Worm (Caenorhabditis elegans) whole organism, L2 larva: ENCODE data around the gene R10E11.9.

Source experiments
- C34F6.9 ChIP-seq: fragments of 150-350 bp; optimal IDR thresholded peaks from 2 replicates; lab custom pipeline; 2014; ENCODE audit warnings: missing biosample characterization, missing genetic modification characterization
- F13H6.1 ChIP-seq: sonication (generic microtip); optimal IDR thresholded peaks from 2 replicates; lab custom pipeline; 2016; ENCODE audit warnings: missing genetic modification characterization, missing compliant biosample characterization
- R02D3.7 ChIP-seq: fragments of 150-350 bp; optimal IDR thresholded peaks from 2 replicates; lab custom pipeline; 2014; ENCODE audit warnings: missing biosample characterization, missing genetic modification characterization
- Y55F3AM.14 ChIP-seq: fragments of 200-800 bp; sonication (Bioruptor generic); optimal IDR thresholded peaks from 2 replicates; lab custom pipeline; 2018; ENCODE audit warnings: mild to moderate bottlenecking, missing genetic modification characterization, missing compliant biosample characterization
- ZK546.5 ChIP-seq: sonication (generic microtip); optimal IDR thresholded peaks from 2 replicates; lab custom pipeline; 2017; ENCODE audit warnings: missing biosample characterization, missing genetic modification characterization
- alr-1 ChIP-seq: fragments of 150-350 bp; optimal IDR thresholded peaks from 2 replicates; lab custom pipeline; 2014; ENCODE audit warnings: missing biosample characterization, missing genetic modification characterization
- aly-2 ChIP-seq: fragments of 150-350 bp; optimal IDR thresholded peaks from 2 replicates; lab custom pipeline; 2014; ENCODE audit warnings: missing biosample characterization, missing genetic modification characterization
- ama-1 ChIP-seq: fragments of 150-350 bp; optimal IDR thresholded peaks from 2 replicates; lab custom pipeline; 2018; ENCODE audit warnings: inconsistent platforms
- blmp-1 ChIP-seq: sonication (generic microtip); optimal IDR thresholded peaks from 2 replicates; lab custom pipeline; 2017; ENCODE audit warnings: missing genetic modification characterization, mild to moderate bottlenecking, missing compliant biosample characterization, antibody characterized with exemption, moderate library complexity; ENCODE audit not compliant: insufficient read depth
- ceh-16 ChIP-seq: fragments of 150-350 bp; optimal IDR thresholded peaks from 2 replicates; lab custom pipeline; 2014; ENCODE audit warnings: missing biosample characterization, missing genetic modification characterization
- ceh-82 ChIP-seq: fragments of 150-350 bp; optimal IDR thresholded peaks from 2 replicates; lab custom pipeline; 2014; ENCODE audit warnings: missing biosample characterization, missing genetic modification characterization
- crh-2 ChIP-seq: sonication (generic microtip); optimal IDR thresholded peaks from 2 replicates; lab custom pipeline; 2017; ENCODE audit warnings: missing biosample characterization, missing genetic modification characterization
- dmd-4 ChIP-seq: sonication (generic microtip); optimal IDR thresholded peaks from 2 replicates; lab custom pipeline; 2017; ENCODE audit warnings: missing biosample characterization, missing genetic modification characterization
- egl-27 ChIP-seq: sonication (generic microtip); optimal IDR thresholded peaks from 3 replicates; lab custom pipeline; 2017; ENCODE audit warnings: missing biosample characterization, missing genetic modification reagents, missing genetic modification characterization
- elt-1 ChIP-seq: fragments of 150-350 bp; optimal IDR thresholded peaks from 2 replicates; lab custom pipeline; 2014; ENCODE audit warnings: missing biosample characterization, missing genetic modification characterization
- elt-3 ChIP-seq: sonication (generic microtip); optimal IDR thresholded peaks from 2 replicates; lab custom pipeline; 2017; ENCODE audit warnings: missing biosample characterization, missing genetic modification characterization
- fos-1 ChIP-seq: fragments of 150-350 bp; optimal IDR thresholded peaks from 2 replicates; lab custom pipeline; 2014; ENCODE audit warnings: missing biosample characterization, missing genetic modification characterization
- gmeb-1 ChIP-seq: fragments of 150-350 bp; optimal IDR thresholded peaks from 2 replicates; lab custom pipeline; 2014; ENCODE audit warnings: missing biosample characterization, missing genetic modification characterization
- lin-11 ChIP-seq: fragments of 150-350 bp; sonication (generic microtip); optimal IDR thresholded peaks from 2 replicates; lab custom pipeline; 2014; ENCODE audit warnings: missing biosample characterization, missing genetic modification characterization, inconsistent platforms, mixed read lengths
- lin-13 ChIP-seq: fragments of 150-350 bp; optimal IDR thresholded peaks from 2 replicates; lab custom pipeline; 2014; ENCODE audit warnings: missing biosample characterization, missing genetic modification reagents, missing genetic modification characterization
- lin-39 ChIP-seq: fragments of 150-350 bp; optimal IDR thresholded peaks from 2 replicates; lab custom pipeline; 2014; ENCODE audit warnings: missing biosample characterization, missing genetic modification reagents, missing genetic modification characterization
- lsy-2 ChIP-seq, 2 experiments: fragments of 150-350 bp in 1 of 2; sonication (generic microtip) in 1 of 2; optimal IDR thresholded peaks; 2 replicates each; lab custom pipeline; 2014 to 2017; ENCODE audit warnings: missing biosample characterization in 2 of 2, missing genetic modification characterization in 2 of 2
- mab-5 ChIP-seq: fragments of 150-350 bp; optimal IDR thresholded peaks from 2 replicates; lab custom pipeline; 2014; ENCODE audit warnings: missing biosample characterization, missing genetic modification characterization
- mbf-1 ChIP-seq: sonication (generic microtip); optimal IDR thresholded peaks from 2 replicates; lab custom pipeline; 2017; ENCODE audit warnings: missing biosample characterization, missing genetic modification characterization
- mdl-1 ChIP-seq, 2 experiments: fragments of 150-350 bp in 1 of 2; sonication (generic microtip) in 1 of 2; optimal IDR thresholded peaks; 2 replicates each; lab custom pipeline; 2017; ENCODE audit warnings: missing biosample characterization in 2 of 2, missing genetic modification characterization in 2 of 2
- nhr-10 ChIP-seq: sonication (generic microtip); optimal IDR thresholded peaks from 2 replicates; lab custom pipeline; 2017; ENCODE audit warnings: missing biosample characterization, missing genetic modification characterization
- nhr-11 ChIP-seq: fragments of 150-350 bp; optimal IDR thresholded peaks from 2 replicates; lab custom pipeline; 2014; ENCODE audit warnings: missing biosample characterization, missing genetic modification characterization
- nhr-12 ChIP-seq: fragments of 150-350 bp; optimal IDR thresholded peaks from 2 replicates; lab custom pipeline; 2014; ENCODE audit warnings: missing biosample characterization, missing genetic modification characterization
- nhr-129 ChIP-seq: fragments of 150-350 bp; optimal IDR thresholded peaks from 2 replicates; lab custom pipeline; 2014; ENCODE audit warnings: missing biosample characterization, missing genetic modification characterization
- nhr-21 ChIP-seq: fragments of 150-350 bp; optimal IDR thresholded peaks from 2 replicates; lab custom pipeline; 2014; ENCODE audit warnings: missing biosample characterization, missing genetic modification characterization
- nhr-23 ChIP-seq: fragments of 150-350 bp; optimal IDR thresholded peaks from 2 replicates; lab custom pipeline; 2014; ENCODE audit warnings: missing biosample characterization, missing genetic modification reagents, missing genetic modification characterization
- nhr-237 ChIP-seq: fragments of 150-350 bp; optimal IDR thresholded peaks from 2 replicates; lab custom pipeline; 2014; ENCODE audit warnings: missing biosample characterization, missing genetic modification characterization
- nhr-25 ChIP-seq: fragments of 150-350 bp; sonication (generic microtip); optimal IDR thresholded peaks from 3 replicates; lab custom pipeline; 2014; ENCODE audit warnings: missing biosample characterization, missing genetic modification characterization
- nhr-6 ChIP-seq: fragments of 150-350 bp; optimal IDR thresholded peaks from 2 replicates; lab custom pipeline; 2014; ENCODE audit warnings: missing biosample characterization, missing genetic modification characterization
- nhr-77 ChIP-seq: fragments of 150-350 bp; optimal IDR thresholded peaks from 2 replicates; lab custom pipeline; 2014; ENCODE audit warnings: missing biosample characterization, missing genetic modification characterization
- peb-1 ChIP-seq: fragments of 150-350 bp; optimal IDR thresholded peaks from 2 replicates; lab custom pipeline; 2014; ENCODE audit warnings: missing biosample characterization, missing genetic modification characterization
- sem-4 ChIP-seq: fragments of 150-350 bp; optimal IDR thresholded peaks from 2 replicates; lab custom pipeline; 2014; ENCODE audit warnings: missing biosample characterization, missing genetic modification reagents, missing genetic modification characterization
- skn-1 ChIP-seq: sonication (generic microtip); optimal IDR thresholded peaks from 2 replicates; lab custom pipeline; 2017; ENCODE audit warnings: missing biosample characterization, missing genetic modification characterization
- sma-3 ChIP-seq: sonication (generic microtip); optimal IDR thresholded peaks from 2 replicates; lab custom pipeline; 2016; ENCODE audit warnings: missing genetic modification reagents, missing genetic modification characterization, missing compliant biosample characterization
- sma-9 ChIP-seq, 2 experiments: fragments of 150-350 bp in 1 of 2; sonication (generic microtip) in 1 of 2; optimal IDR thresholded peaks; 2 replicates each; lab custom pipeline; 2014 to 2016; ENCODE audit warnings: missing genetic modification characterization in 2 of 2, mild to moderate bottlenecking in 1 of 2, missing biosample characterization in 1 of 2, missing compliant biosample characterization in 1 of 2, missing genetic modification reagents in 1 of 2, moderate library complexity in 1 of 2
- snpc-4 ChIP-seq: fragments of 150-350 bp; optimal IDR thresholded peaks from 2 replicates; lab custom pipeline; 2014; ENCODE audit warnings: missing biosample characterization, missing genetic modification characterization
- unc-39 ChIP-seq: fragments of 150-350 bp; optimal IDR thresholded peaks from 2 replicates; lab custom pipeline; 2014; ENCODE audit warnings: missing biosample characterization, missing genetic modification characterization
- unc-55 ChIP-seq: fragments of 150-350 bp; sonication (generic microtip); optimal IDR thresholded peaks from 3 replicates; lab custom pipeline; 2014; ENCODE audit warnings: missing biosample characterization, missing genetic modification reagents, missing genetic modification characterization
- unc-62 ChIP-seq: fragments of 150-350 bp; optimal IDR thresholded peaks from 2 replicates; lab custom pipeline; 2014; ENCODE audit warnings: missing biosample characterization, missing genetic modification reagents, missing genetic modification characterization
- zag-1 ChIP-seq: fragments of 150-350 bp; optimal IDR thresholded peaks from 2 replicates; lab custom pipeline; 2014; ENCODE audit warnings: missing biosample characterization, missing genetic modification characterization
- ztf-1 ChIP-seq: fragments of 200-800 bp; sonication (Bioruptor generic); conservative IDR thresholded peaks from 2 replicates; pipeline ENCODE4 v1.3.6; 2022; ENCODE audit warnings: missing genetic modification characterization, missing compliant biosample characterization
- ztf-11 ChIP-seq: sonication (generic microtip); optimal IDR thresholded peaks from 2 replicates; lab custom pipeline; 2017; ENCODE audit warnings: missing biosample characterization, missing genetic modification characterization
- ztf-4 ChIP-seq: fragments of 150-350 bp; optimal IDR thresholded peaks from 2 replicates; lab custom pipeline; 2014; ENCODE audit warnings: missing biosample characterization, missing genetic modification characterization

Gene R10E11.9

DNA sequence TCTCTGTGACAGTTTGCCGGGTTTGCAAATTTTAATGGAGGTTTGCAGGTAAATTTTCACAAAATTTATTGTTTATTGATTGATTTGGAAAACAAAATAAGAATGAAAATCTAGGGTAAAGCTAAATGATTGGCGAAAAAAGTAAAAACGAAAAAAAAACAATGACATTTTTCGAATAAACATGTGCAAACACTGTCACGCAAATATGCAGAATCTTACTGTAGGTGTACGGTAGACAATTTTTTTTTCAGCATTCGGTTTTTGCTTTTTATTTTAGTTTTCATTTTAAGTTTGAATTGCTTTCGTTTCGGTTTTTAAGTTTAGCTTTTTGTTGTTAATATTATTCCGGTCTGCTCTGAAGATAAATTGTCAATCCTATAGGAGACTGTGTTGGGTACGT is 24.5 kb upstream of the R10E11.9 start:
- no peak for TF ChIP-seq ztf-1 (GFP tag; lab: Robert Waterston, UW)
- TF ChIP-seq ceh-82 = no peak
- TF ChIP-seq lin-39 (tag; lab: Kevin White, UChicago) = no peak
- TF ChIP-seq nhr-21 (tag; lab: Kevin White, UChicago) = no peak
- no peak for TF ChIP-seq unc-55 (GFP tag; lab: Kevin White, UChicago)
- TF ChIP-seq ceh-16 (tag; lab: Kevin White, UChicago) = no peak
- TF ChIP-seq unc-39 (tag; lab: Kevin White, UChicago) = no peak
- peak in 1 of 2 experiments; percentile 70 for TF ChIP-seq lsy-2 (tag; optimal IDR thresholded peaks at IDR 0.05; lab: Kevin White, UChicago)

DNA sequence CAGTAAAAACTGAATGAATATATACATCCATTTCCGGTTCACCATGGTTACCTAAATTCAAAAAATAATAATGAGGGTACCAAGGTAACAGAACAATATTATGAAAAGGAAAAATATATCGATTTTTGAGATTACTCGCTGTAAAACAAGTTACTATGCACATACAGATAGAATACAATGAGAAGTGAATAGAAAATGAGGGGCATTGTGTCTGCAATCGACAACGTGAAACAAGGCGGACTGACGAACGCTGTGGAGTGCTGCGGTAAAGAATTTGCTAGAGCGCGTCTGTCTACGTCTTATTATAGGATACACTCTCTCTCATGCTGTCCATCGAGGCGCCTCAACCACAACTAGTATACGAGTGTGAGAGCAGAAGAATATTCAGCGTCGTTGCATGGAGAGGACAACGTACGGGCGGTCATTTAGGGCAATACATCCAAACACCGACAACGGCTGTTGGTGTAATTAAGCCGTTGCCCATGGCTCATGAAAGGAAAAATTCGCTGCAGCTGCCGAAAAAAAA is 23.7 kb upstream of the R10E11.9 start, which contains the start of gene cnx-1:
Gene cnx-1 (minus strand): TSS at position 51 of the 526 bp plus-strand sequence.
- TF ChIP-seq nhr-25 (tag; lab: Kevin White, UChicago) (no peak), ztf-1 (GFP tag; lab: Robert Waterston, UW) (no peak), sem-4 (tag; lab: Kevin White, UChicago) (no peak), sma-9 (GFP tag; optimal IDR thresholded peaks at IDR 0.05; lab: Kevin White, UChicago) (no peak), sma-9 (tag; optimal IDR thresholded peaks at IDR 0.05; lab: Kevin White, UChicago) (no peak), alr-1 (tag; lab: Kevin White, UChicago) (no peak), skn-1 (tag; lab: Kevin White, UChicago) (no peak), aly-2 (no peak), egl-27 (tag; lab: Kevin White, UChicago) (no peak), mbf-1 (tag; lab: Kevin White, UChicago) (no peak), gmeb-1 (no peak), nhr-129 (peak; percentile 52), nhr-21 (tag; lab: Kevin White, UChicago) (no peak), elt-1 (tag; lab: Kevin White, UChicago) (no peak), peb-1 (tag; lab: Kevin White, UChicago) (no peak), zag-1 (tag; lab: Kevin White, UChicago) (no peak), dmd-4 (tag; lab: Kevin White, UChicago) (no peak), unc-55 (GFP tag; lab: Kevin White, UChicago) (peak; percentile 49), mab-5 (tag; lab: Kevin White, UChicago) (no peak), nhr-12 (tag; lab: Kevin White, UChicago) (no peak), ceh-82 (no peak), lin-13 (GFP tag; lab: Kevin White, UChicago) (no peak), lin-39 (tag; lab: Kevin White, UChicago) (no peak), ama-1 (peak; percentile 31), crh-2 (tag; lab: Kevin White, UChicago) (peak; percentile 10), unc-39 (tag; lab: Kevin White, UChicago) (no peak), lin-11 (tag; lab: Kevin White, UChicago) (peak; percentile 34), nhr-10 (no peak), mdl-1 (tag; optimal IDR thresholded peaks at IDR 0.05; lab: Kevin White, UChicago) (no peak), F13H6.1 (peak; percentile 1), ceh-16 (tag; lab: Kevin White, UChicago) (no peak), fos-1 (tag; lab: Kevin White, UChicago) (no peak), R02D3.7 (no peak), ZK546.5 (tag; lab: Kevin White, UChicago) (no peak), nhr-77 (tag; lab: Kevin White, UChicago) (no peak), nhr-23 (tag; lab: Kevin White, UChicago) (no peak), Y55F3AM.14 (no peak), nhr-11 (tag; lab: Kevin White, UChicago) (no peak), elt-3 (no peak), nhr-237 (tag; lab: Kevin White, UChicago) (no peak), C34F6.9 (peak; percentile 51), lsy-2 (tag; optimal IDR thresholded peaks at IDR 0.05; lab: Kevin White, UChicago) (peak; percentile 11), unc-62 (GFP tag; lab: Kevin White, UChicago) (no peak), sma-3 (no peak), ztf-11 (tag; lab: Kevin White, UChicago) (no peak), snpc-4 (no peak), ztf-4 (peak; percentile 21), blmp-1 (tag; lab: Kevin White, UChicago) (no peak), nhr-6 (tag; lab: Kevin White, UChicago) (no peak)
- TF ChIP-seq, all 48 proteins: peak for 9
